Worm (Caenorhabditis elegans): ENCODE data around the gene T12B5.15.
A peak's percentile ranks its signal among the peaks of the same experiment; 100 is the strongest.

T12B5.15 gene

ce11 chrIII:931405-931804, 23.0 kb downstream of the T12B5.15 start:
- TF ChIP-seq hnd-1 (tag; optimal IDR thresholded peaks at IDR 0.05) (peak; percentile 94), aly-1 (tag; optimal IDR thresholded peaks at IDR 0.05) (peak; percentile 84), ceh-36 (tag; optimal IDR thresholded peaks at IDR 0.05) (peak; percentile 85), F13C5.2 (tag; optimal IDR thresholded peaks at IDR 0.05) (peak; percentile 81), B0310.2 (tag; optimal IDR thresholded peaks at IDR 0.05) (peak; percentile 9), ets-7 (tag; optimal IDR thresholded peaks at IDR 0.05) (peak; percentile 94), hmbx-1 (tag; optimal IDR thresholded peaks at IDR 0.05) (peak; percentile 90), tra-4 (tag; optimal IDR thresholded peaks at IDR 0.05) (peak; percentile 32)

- TF ChIP-seq ama-1 (optimal IDR thresholded peaks at IDR 0.05) (no peak), hmg-4 (GFP tag; optimal IDR thresholded peaks at IDR 0.05) (no peak), pes-1 (GFP tag; IDR thresholded peaks at IDR 0.05) (no peak), ceh-36 (tag; optimal IDR thresholded peaks at IDR 0.05) (no peak), ets-7 (tag; optimal IDR thresholded peaks at IDR 0.05) (no peak), aly-1 (tag; optimal IDR thresholded peaks at IDR 0.05) (no peak), tra-4 (tag; optimal IDR thresholded peaks at IDR 0.05) (no peak), F13C5.2 (tag; optimal IDR thresholded peaks at IDR 0.05) (no peak), sea-1 (GFP tag; conservative IDR thresholded peaks at IDR 0.05) (no peak), B0310.2 (tag; optimal IDR thresholded peaks at IDR 0.05) (no peak), ceh-13 (GFP tag; optimal IDR thresholded peaks at IDR 0.05) (no peak), tbx-37 (GFP tag; conservative IDR thresholded peaks at IDR 0.05) (no peak), scrt-1 (GFP tag; IDR thresholded peaks at IDR 0.05) (no peak), flt-1 (GFP tag; IDR thresholded peaks at IDR 0.05) (no peak), hmbx-1 (tag; optimal IDR thresholded peaks at IDR 0.05) (no peak), tbx-11 (GFP tag; IDR thresholded peaks at IDR 0.05) (no peak), hnd-1 (tag; optimal IDR thresholded peaks at IDR 0.05) (no peak)
Measured at ce11 chrIII:926216-926615, 28.2 kb downstream of the T12B5.15 start, which contains the start of gene pef-1. Gene pef-1, minus strand, starts transcription at chrIII:926316.

- TF ChIP-seq B0310.2 (tag; optimal IDR thresholded peaks at IDR 0.05) = no peak
- no peak for TF ChIP-seq hmg-4 (GFP tag; optimal IDR thresholded peaks at IDR 0.05)
- no peak for TF ChIP-seq scrt-1 (GFP tag; IDR thresholded peaks at IDR 0.05)
- TF ChIP-seq hmbx-1 (tag; optimal IDR thresholded peaks at IDR 0.05) = no peak
- TF ChIP-seq ets-7 (tag; optimal IDR thresholded peaks at IDR 0.05) = no peak
- TF ChIP-seq hnd-1 (tag; optimal IDR thresholded peaks at IDR 0.05) = no peak
- no peak for TF ChIP-seq F13C5.2 (tag; optimal IDR thresholded peaks at IDR 0.05)
- no peak for TF ChIP-seq ceh-13 (GFP tag; optimal IDR thresholded peaks at IDR 0.05)
- TF ChIP-seq tbx-37 (GFP tag; conservative IDR thresholded peaks at IDR 0.05) = no peak
- no peak for TF ChIP-seq ceh-36 (tag; optimal IDR thresholded peaks at IDR 0.05)
- no peak for TF ChIP-seq pes-1 (GFP tag; IDR thresholded peaks at IDR 0.05)
- no peak for TF ChIP-seq aly-1 (tag; optimal IDR thresholded peaks at IDR 0.05)
- TF ChIP-seq tbx-11 (GFP tag; IDR thresholded peaks at IDR 0.05) = no peak
- TF ChIP-seq tra-4 (tag; optimal IDR thresholded peaks at IDR 0.05) = no peak
- no peak for TF ChIP-seq ama-1 (optimal IDR thresholded peaks at IDR 0.05)
- TF ChIP-seq flt-1 (GFP tag; IDR thresholded peaks at IDR 0.05) = no peak
- TF ChIP-seq sea-1 (GFP tag; conservative IDR thresholded peaks at IDR 0.05) = no peak
Measured at ce11 chrIII:919322-919721, 35.1 kb downstream of the T12B5.15 start, which contains the start of gene F23H11.7. Gene F23H11.7, minus strand, starts transcription at chrIII:919422.

- no peak for TF ChIP-seq hmbx-1 (tag; optimal IDR thresholded peaks at IDR 0.05)
- no peak for TF ChIP-seq tra-4 (tag; optimal IDR thresholded peaks at IDR 0.05)
- TF ChIP-seq hmg-4 (GFP tag; optimal IDR thresholded peaks at IDR 0.05) = no peak
- no peak for TF ChIP-seq tbx-11 (GFP tag; IDR thresholded peaks at IDR 0.05)
- TF ChIP-seq ets-7 (tag; optimal IDR thresholded peaks at IDR 0.05) = no peak
- no peak for TF ChIP-seq aly-1 (tag; optimal IDR thresholded peaks at IDR 0.05)
- TF ChIP-seq tbx-37 (GFP tag; conservative IDR thresholded peaks at IDR 0.05) = no peak
- no peak for TF ChIP-seq F13C5.2 (tag; optimal IDR thresholded peaks at IDR 0.05)
- no peak for TF ChIP-seq scrt-1 (GFP tag; IDR thresholded peaks at IDR 0.05)
- no peak for TF ChIP-seq flt-1 (GFP tag; IDR thresholded peaks at IDR 0.05)
- TF ChIP-seq ama-1 (optimal IDR thresholded peaks at IDR 0.05) = no peak
- no peak for TF ChIP-seq ceh-13 (GFP tag; optimal IDR thresholded peaks at IDR 0.05)
Measured at ce11 chrIII:916897-917296, 37.6 kb downstream of the T12B5.15 start, which contains the start of gene idpp-13. Gene idpp-13, minus strand, starts transcription at chrIII:916997.

- TF ChIP-seq tra-4 (tag; optimal IDR thresholded peaks at IDR 0.05) (no peak), flt-1 (GFP tag; IDR thresholded peaks at IDR 0.05) (no peak), ets-7 (tag; optimal IDR thresholded peaks at IDR 0.05) (no peak), aly-1 (tag; optimal IDR thresholded peaks at IDR 0.05) (no peak), tbx-37 (GFP tag; conservative IDR thresholded peaks at IDR 0.05) (no peak), ama-1 (optimal IDR thresholded peaks at IDR 0.05) (no peak), tbx-11 (GFP tag; IDR thresholded peaks at IDR 0.05) (no peak), ceh-13 (GFP tag; optimal IDR thresholded peaks at IDR 0.05) (no peak), B0310.2 (tag; optimal IDR thresholded peaks at IDR 0.05) (no peak), hnd-1 (tag; optimal IDR thresholded peaks at IDR 0.05) (no peak), pes-1 (GFP tag; IDR thresholded peaks at IDR 0.05) (no peak)
Measured at ce11 chrIII:910540-911311, 43.7 kb downstream of the T12B5.15 start, which contains the start of the genes F23H11.5 and bra-2. Gene F23H11.5, minus strand, starts transcription at chrIII:910590. Gene bra-2, plus strand, starts transcription at chrIII:911261.

- no peak for TF ChIP-seq B0310.2 (tag; optimal IDR thresholded peaks at IDR 0.05)
- TF ChIP-seq hmg-4 (GFP tag; optimal IDR thresholded peaks at IDR 0.05) = no peak
- no peak for TF ChIP-seq flt-1 (GFP tag; IDR thresholded peaks at IDR 0.05)
- TF ChIP-seq pes-1 (GFP tag; IDR thresholded peaks at IDR 0.05) = no peak
- TF ChIP-seq tbx-37 (GFP tag; conservative IDR thresholded peaks at IDR 0.05) = no peak
- no peak for TF ChIP-seq hnd-1 (tag; optimal IDR thresholded peaks at IDR 0.05)
- no peak for TF ChIP-seq ceh-36 (tag; optimal IDR thresholded peaks at IDR 0.05)
- no peak for TF ChIP-seq aly-1 (tag; optimal IDR thresholded peaks at IDR 0.05)
- TF ChIP-seq tra-4 (tag; optimal IDR thresholded peaks at IDR 0.05) = no peak
Measured at ce11 chrIII:909540-909939, 44.9 kb downstream of the T12B5.15 start, which contains the start of gene crls-1. Gene crls-1, minus strand, starts transcription at chrIII:909902.

- no peak for TF ChIP-seq tbx-37 (GFP tag; conservative IDR thresholded peaks at IDR 0.05)
- TF ChIP-seq flt-1 (GFP tag; IDR thresholded peaks at IDR 0.05) = no peak
- no peak for TF ChIP-seq ceh-13 (GFP tag; optimal IDR thresholded peaks at IDR 0.05)
- TF ChIP-seq scrt-1 (GFP tag; IDR thresholded peaks at IDR 0.05) = no peak
- no peak for TF ChIP-seq ama-1 (optimal IDR thresholded peaks at IDR 0.05)
- no peak for TF ChIP-seq B0310.2 (tag; optimal IDR thresholded peaks at IDR 0.05)
- TF ChIP-seq F13C5.2 (tag; optimal IDR thresholded peaks at IDR 0.05) = no peak
- TF ChIP-seq hmbx-1 (tag; optimal IDR thresholded peaks at IDR 0.05) = no peak
Measured at ce11 chrIII:907990-908389, 46.5 kb downstream of the T12B5.15 start.

Data from whole organism, early embryonic.